Worm (Caenorhabditis elegans) whole organism, L1 larva: ENCODE measurements around the gene ceh-57.
A peak's percentile ranks its signal among the peaks of the same experiment; 100 is the strongest.

Source experiments
- C04F5.9 ChIP-seq: sonication (generic microtip); optimal IDR thresholded peaks from 2 replicates; lab custom pipeline; 2016; ENCODE audit warnings: missing genetic modification characterization, missing compliant biosample characterization
- C16A3.4 ChIP-seq: fragments of 150-350 bp; optimal IDR thresholded peaks from 2 replicates; lab custom pipeline; 2014; ENCODE audit warnings: missing biosample characterization, missing genetic modification characterization
- C34B4.2 ChIP-seq: sonication (generic microtip); optimal IDR thresholded peaks from 2 replicates; lab custom pipeline; 2017; ENCODE audit warnings: mild to moderate bottlenecking, missing genetic modification characterization, missing compliant biosample characterization
- F16B12.6 ChIP-seq: fragments of 150-350 bp; optimal IDR thresholded peaks from 2 replicates; lab custom pipeline; 2014; ENCODE audit warnings: missing biosample characterization, missing genetic modification characterization
- Y116A8C.19 ChIP-seq: sonication (generic microtip); optimal IDR thresholded peaks from 2 replicates; lab custom pipeline; 2016; ENCODE audit warnings: missing compliant biosample characterization, missing genetic modification characterization, borderline replicate concordance
- aha-1 ChIP-seq: fragments of 150-350 bp; optimal IDR thresholded peaks from 2 replicates; lab custom pipeline; 2014; ENCODE audit warnings: missing biosample characterization, missing genetic modification characterization
- blmp-1 ChIP-seq: fragments of 150-350 bp; optimal IDR thresholded peaks from 2 replicates; lab custom pipeline; 2014; ENCODE audit warnings: missing biosample characterization, missing genetic modification characterization
- ceh-63 ChIP-seq: fragments of 200-800 bp; sonication (Bioruptor generic); optimal IDR thresholded peaks from 2 replicates; lab custom pipeline; 2018; ENCODE audit warnings: mild to moderate bottlenecking, missing genetic modification characterization, missing compliant biosample characterization
- ceh-82 ChIP-seq, 3 experiments: fragments of 150-350 bp in 1 of 3; sonication (generic microtip) in 2 of 3; optimal IDR thresholded peaks; 2 replicates each; lab custom pipeline; 2014 to 2017; ENCODE audit warnings: missing biosample characterization in 3 of 3, missing genetic modification characterization in 3 of 3
- ceh-88 ChIP-seq: fragments of 200-800 bp; sonication (Bioruptor generic); IDR thresholded peaks from 2 replicates; pipeline ENCODE4 v1.3.6; 2022; ENCODE audit warnings: missing genetic modification characterization, missing compliant biosample characterization
- ceh-90 ChIP-seq: sonication (generic microtip); optimal IDR thresholded peaks from 2 replicates; lab custom pipeline; 2016; ENCODE audit warnings: missing genetic modification characterization, missing compliant biosample characterization
- ces-1 ChIP-seq: fragments of 150-350 bp; optimal IDR thresholded peaks from 2 replicates; lab custom pipeline; 2014; ENCODE audit warnings: missing biosample characterization, missing genetic modification reagents, missing genetic modification characterization
- dsc-1 ChIP-seq: sonication (generic microtip); optimal IDR thresholded peaks from 2 replicates; lab custom pipeline; 2016; ENCODE audit warnings: mild to moderate bottlenecking, missing genetic modification characterization, missing compliant biosample characterization
- efl-1 ChIP-seq, 4 experiments: fragments of 150-350 bp; optimal IDR thresholded peaks in 3 of 4; peaks in 1 of 4; 1 replicate in 1 of 4; 2 replicates in 3 of 4; lab custom pipeline; 2014; ENCODE audit warnings: missing biosample characterization in 2 of 4, missing genetic modification characterization in 2 of 4, missing genetic modification reagents in 2 of 4
- elt-2 ChIP-seq: sonication (generic microtip); optimal IDR thresholded peaks from 2 replicates; lab custom pipeline; 2016; ENCODE audit warnings: missing genetic modification characterization, mild to moderate bottlenecking, inconsistent platforms, missing compliant biosample characterization, missing genetic modification reagents
- elt-3 ChIP-seq, 6 experiments: fragments of 150-350 bp in 1 of 6; sonication (generic microtip); optimal IDR thresholded peaks; 2 replicates each; lab custom pipeline; 2017 to 2018; ENCODE audit warnings: missing biosample characterization in 6 of 6, missing genetic modification characterization in 6 of 6, inconsistent platforms in 1 of 6
- fkh-10 ChIP-seq: sonication (generic microtip); optimal IDR thresholded peaks from 2 replicates; lab custom pipeline; 2017; ENCODE audit warnings: missing biosample characterization, missing genetic modification reagents, missing genetic modification characterization
- fkh-4 ChIP-seq: sonication (generic microtip); optimal IDR thresholded peaks from 2 replicates; lab custom pipeline; 2016; ENCODE audit warnings: missing compliant biosample characterization, missing genetic modification characterization, borderline replicate concordance
- fkh-8 ChIP-seq: sonication (generic microtip); optimal IDR thresholded peaks from 2 replicates; lab custom pipeline; 2016; ENCODE audit warnings: mild to moderate bottlenecking, missing genetic modification characterization, missing compliant biosample characterization
- hlh-17 ChIP-seq: fragments of 200-800 bp; sonication (Bioruptor generic); optimal IDR thresholded peaks from 2 replicates; lab custom pipeline; 2018; ENCODE audit warnings: missing genetic modification characterization, mild to moderate bottlenecking, missing compliant biosample characterization, moderate library complexity, borderline replicate concordance
- hlh-4 ChIP-seq: sonication (generic microtip); optimal IDR thresholded peaks from 2 replicates; lab custom pipeline; 2016; ENCODE audit warnings: mild to moderate bottlenecking, missing genetic modification characterization, missing compliant biosample characterization
- irx-1 ChIP-seq: sonication (generic microtip); optimal IDR thresholded peaks from 2 replicates; lab custom pipeline; 2016; ENCODE audit warnings: missing genetic modification characterization, missing compliant biosample characterization
- isw-1 ChIP-seq: fragments of 200-800 bp; sonication (Bioruptor generic); IDR thresholded peaks from 2 replicates; pipeline ENCODE4 v1.3.6; 2022; ENCODE audit warnings: missing genetic modification characterization, missing compliant biosample characterization
- jun-1 ChIP-seq: fragments of 150-350 bp; optimal IDR thresholded peaks from 2 replicates; lab custom pipeline; 2014; ENCODE audit warnings: missing biosample characterization, missing genetic modification reagents, missing genetic modification characterization
- lin-13 ChIP-seq: fragments of 150-350 bp; optimal IDR thresholded peaks from 2 replicates; lab custom pipeline; 2014; ENCODE audit warnings: missing biosample characterization, missing genetic modification reagents, missing genetic modification characterization
- lin-15B ChIP-seq: fragments of 150-350 bp; sonication (generic microtip); optimal IDR thresholded peaks from 3 replicates; lab custom pipeline; 2014; ENCODE audit warnings: missing biosample characterization, missing genetic modification characterization
- lsy-2 ChIP-seq, 2 experiments: fragments of 150-350 bp; optimal IDR thresholded peaks; 2 replicates each; lab custom pipeline; 2014; ENCODE audit warnings: missing biosample characterization in 2 of 2, missing genetic modification characterization in 2 of 2
- mef-2 ChIP-seq: fragments of 150-350 bp; optimal IDR thresholded peaks from 2 replicates; lab custom pipeline; 2014; ENCODE audit warnings: missing biosample characterization, missing genetic modification characterization
- nhr-11 ChIP-seq: fragments of 150-350 bp; optimal IDR thresholded peaks from 2 replicates; lab custom pipeline; 2014; ENCODE audit warnings: missing biosample characterization, missing genetic modification characterization
- nhr-19 ChIP-seq: fragments of 200-800 bp; sonication (Bioruptor generic); conservative IDR thresholded peaks from 2 replicates; pipeline ENCODE4 v1.3.6; 2022; ENCODE audit warnings: missing genetic modification characterization, missing compliant biosample characterization
- nhr-20 ChIP-seq: sonication (generic microtip); optimal IDR thresholded peaks from 2 replicates; lab custom pipeline; 2016; ENCODE audit warnings: mild to moderate bottlenecking, missing genetic modification characterization, missing compliant biosample characterization
- nhr-237 ChIP-seq: fragments of 150-350 bp; optimal IDR thresholded peaks from 2 replicates; lab custom pipeline; 2014; ENCODE audit warnings: missing biosample characterization, missing genetic modification characterization
- nhr-84 ChIP-seq: sonication (generic microtip); optimal IDR thresholded peaks from 2 replicates; lab custom pipeline; 2017; ENCODE audit warnings: missing biosample characterization, missing genetic modification characterization
- nhr-85 ChIP-seq: sonication (generic microtip); peaks from one replicate; lab custom pipeline; 2016; ENCODE audit warnings: missing genetic modification characterization, inconsistent platforms, missing compliant biosample characterization
- nhr-90 ChIP-seq: sonication (generic microtip); optimal IDR thresholded peaks from 2 replicates; lab custom pipeline; 2016; ENCODE audit warnings: mild to moderate bottlenecking, missing genetic modification characterization, missing compliant biosample characterization; ENCODE audit not compliant: poor library complexity
- pag-3 ChIP-seq: sonication (generic microtip); optimal IDR thresholded peaks from 2 replicates; lab custom pipeline; 2017; ENCODE audit warnings: missing genetic modification characterization, mild to moderate bottlenecking, missing compliant biosample characterization, antibody characterized with exemption, borderline replicate concordance; ENCODE audit not compliant: insufficient read depth
- pax-3 ChIP-seq: fragments of 200-800 bp; sonication (Bioruptor generic); optimal IDR thresholded peaks from 2 replicates; lab custom pipeline; 2018; ENCODE audit warnings: mild to moderate bottlenecking, missing genetic modification characterization, moderate library complexity, missing compliant biosample characterization
- pqm-1 ChIP-seq: sonication (generic microtip); optimal IDR thresholded peaks from 3 replicates; lab custom pipeline; 2017; ENCODE audit warnings: missing biosample characterization, missing genetic modification characterization
- rnt-1 ChIP-seq: sonication (generic microtip); optimal IDR thresholded peaks from 2 replicates; lab custom pipeline; 2016; ENCODE audit warnings: mild to moderate bottlenecking, missing genetic modification characterization, moderate library complexity, missing compliant biosample characterization
- skn-1 ChIP-seq: fragments of 150-350 bp; optimal IDR thresholded peaks from 2 replicates; lab custom pipeline; 2014; ENCODE audit warnings: missing biosample characterization, missing genetic modification characterization
- sox-4 ChIP-seq: sonication (generic microtip); optimal IDR thresholded peaks from 2 replicates; lab custom pipeline; 2016; ENCODE audit warnings: missing genetic modification characterization, missing compliant biosample characterization
- sptf-1 ChIP-seq: fragments of 150-350 bp; optimal IDR thresholded peaks from 2 replicates; lab custom pipeline; 2014; ENCODE audit warnings: missing biosample characterization, missing genetic modification characterization
- sup-37 ChIP-seq: fragments of 200-800 bp; sonication (Bioruptor generic); optimal IDR thresholded peaks from 2 replicates; lab custom pipeline; 2018; ENCODE audit warnings: mild to moderate bottlenecking, missing genetic modification characterization, missing compliant biosample characterization
- unc-130 ChIP-seq: fragments of 150-350 bp; optimal IDR thresholded peaks from 2 replicates; lab custom pipeline; 2017; ENCODE audit warnings: missing biosample characterization, missing genetic modification characterization, inconsistent platforms
- unc-30 ChIP-seq: sonication (generic microtip); optimal IDR thresholded peaks from 2 replicates; lab custom pipeline; 2017; ENCODE audit warnings: missing biosample characterization, missing genetic modification characterization
- unc-86 ChIP-seq: sonication (generic microtip); optimal IDR thresholded peaks from 2 replicates; lab custom pipeline; 2016; ENCODE audit warnings: missing genetic modification characterization, missing compliant biosample characterization
- unc-98 ChIP-seq: fragments of 200-800 bp; sonication (Bioruptor generic); IDR thresholded peaks from 2 replicates; pipeline ENCODE4 v1.3.6; 2022; ENCODE audit warnings: missing genetic modification characterization, missing compliant biosample characterization
- vab-15 ChIP-seq: sonication (generic microtip); optimal IDR thresholded peaks from 2 replicates; lab custom pipeline; 2017; ENCODE audit warnings: missing genotype, mild to moderate bottlenecking, missing genetic modification characterization, missing compliant biosample characterization
- xbp-1 ChIP-seq: sonication (generic microtip); optimal IDR thresholded peaks from 2 replicates; lab custom pipeline; 2016; ENCODE audit warnings: missing genetic modification characterization, missing compliant biosample characterization
- zip-4 ChIP-seq: fragments of 200-800 bp; sonication (Bioruptor generic); optimal IDR thresholded peaks from 2 replicates; lab custom pipeline; 2018; ENCODE audit warnings: mild to moderate bottlenecking, missing genetic modification characterization, moderate library complexity, missing compliant biosample characterization
- ztf-11 ChIP-seq, 2 experiments: sonication (generic microtip); optimal IDR thresholded peaks; 2 replicates each; lab custom pipeline; 2016 to 2017; ENCODE audit warnings: missing genetic modification characterization in 2 of 2, missing biosample characterization in 1 of 2, missing compliant biosample characterization in 1 of 2
- ztf-4 ChIP-seq: fragments of 150-350 bp; optimal IDR thresholded peaks from 2 replicates; lab custom pipeline; 2014; ENCODE audit warnings: missing biosample characterization, missing genetic modification characterization

Gene ceh-57

ce11 chrII:10384680-10385383 is 17.7 kb upstream of the ceh-57 start, which contains the start of gene ztf-27:
Gene ztf-27, plus strand, starts transcription at chrII:10385333.
- TF ChIP-seq C16A3.4 (no peak), blmp-1 (tag; lab: Kevin White, UChicago) (peak; percentile 82), irx-1 (tag; lab: Kevin White, UChicago) (no peak), pax-3 (tag; lab: Kevin White, UChicago) (no peak), nhr-237 (tag; lab: Kevin White, UChicago) (no peak), aha-1 (tag; lab: Kevin White, UChicago) (no peak), Y116A8C.19 (tag; lab: Kevin White, UChicago) (no peak), zip-4 (no peak), C04F5.9 (no peak), fkh-10 (GFP tag; lab: Kevin White, UChicago) (no peak), ceh-82 (tag; optimal IDR thresholded peaks at IDR 0.05; lab: Kevin White, UChicago) (no peak), F16B12.6 (no peak), nhr-20 (peak; percentile 64), ceh-63 (GFP tag; lab: Kevin White, UChicago) (no peak), ztf-11 (tag; optimal IDR thresholded peaks at IDR 0.05; lab: Kevin White, UChicago) (no peak), hlh-4 (tag; lab: Kevin White, UChicago) (no peak), nhr-85 (tag; lab: Kevin White, UChicago) (peak; percentile 88), ceh-88 (no peak), elt-2 (tag; lab: Kevin White, UChicago) (no peak), fkh-4 (tag; lab: Kevin White, UChicago) (no peak), nhr-19 (GFP tag; lab: Robert Waterston, UW) (peak; percentile 37), sup-37 (no peak), nhr-11 (no peak), sptf-1 (no peak), rnt-1 (tag; lab: Kevin White, UChicago) (peak; percentile 51), nhr-90 (tag; lab: Kevin White, UChicago) (peak; percentile 38), ces-1 (GFP tag; lab: Kevin White, UChicago) (no peak), C34B4.2 (tag; lab: Kevin White, UChicago) (no peak), lsy-2 (tag; optimal IDR thresholded peaks at IDR 0.05; lab: Kevin White, UChicago) (peak in 1 of 2 experiments; percentile 54), pqm-1 (tag; lab: Kevin White, UChicago) (no peak), vab-15 (tag; lab: Kevin White, UChicago) (no peak), unc-130 (tag; lab: Kevin White, UChicago) (no peak), unc-86 (tag; lab: Kevin White, UChicago) (no peak), dsc-1 (tag; lab: Kevin White, UChicago) (no peak), jun-1 (tag; lab: Kevin White, UChicago) (peak; percentile 28), nhr-84 (tag; lab: Kevin White, UChicago) (no peak), sox-4 (tag; lab: Kevin White, UChicago) (no peak), skn-1 (tag; lab: Kevin White, UChicago) (peak; percentile 30), lin-13 (GFP tag; lab: Kevin White, UChicago) (no peak), fkh-8 (tag; lab: Kevin White, UChicago) (no peak), ceh-90 (tag; lab: Kevin White, UChicago) (no peak), mef-2 (no peak), hlh-17 (GFP tag; lab: Kevin White, UChicago) (no peak), ztf-4 (tag; lab: Kevin White, UChicago) (no peak), unc-30 (tag; lab: Kevin White, UChicago) (no peak), isw-1 (GFP tag; lab: Robert Waterston, UW) (no peak), lin-15B (no peak), xbp-1 (tag; lab: Kevin White, UChicago) (peak; percentile 1), unc-98 (GFP tag; lab: Robert Waterston, UW) (no peak), efl-1 (optimal IDR thresholded peaks at IDR 0.05; lab: Kevin White, UChicago) (peak; percentile 18 to 22), efl-1 (GFP tag; optimal IDR thresholded peaks at IDR 0.05 in 1 of 2; lab: Kevin White, UChicago) (peak in 1 of 2 experiments; percentile 92), elt-3 (tag; optimal IDR thresholded peaks at IDR 0.05; lab: Kevin White, UChicago) (peak in 2 of 6 experiments; percentile 38 to 42), pag-3 (tag; lab: Kevin White, UChicago) (no peak)
